Worm (Caenorhabditis elegans): ENCODE data around the gene C05D12.5.

DNA sequence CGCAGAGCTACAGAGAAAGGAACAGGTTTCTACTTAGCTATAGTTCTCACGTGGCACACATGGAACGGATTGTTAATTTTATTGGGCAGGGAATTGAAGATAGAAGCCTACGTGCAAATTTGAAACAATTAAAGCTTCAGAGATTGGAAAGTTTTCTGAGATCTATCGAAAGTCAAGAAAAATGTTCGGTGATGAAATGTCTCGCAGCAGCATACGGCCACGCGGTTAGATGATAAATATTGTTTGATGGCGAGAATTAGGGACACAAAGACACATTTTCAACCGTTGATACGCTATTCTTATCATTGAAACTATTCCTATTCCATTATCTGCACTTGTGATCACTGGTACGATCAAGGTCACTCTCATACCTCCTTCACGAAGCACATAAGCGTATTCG lies 38.5 kb downstream of the C05D12.5 start:
- TF ChIP-seq ZK546.5 (tag; optimal IDR thresholded peaks at IDR 0.05) (no peak), nhr-67 (tag; optimal IDR thresholded peaks at IDR 0.05) (no peak)

Measured in whole organism, L3 larva.